Fruit fly (Drosophila melanogaster): ENCODE measurements around the gene CG34376.

- TF ChIP-seq CG1620 (GFP tag; optimal IDR thresholded peaks at IDR 0.05) (no peak), Hr96 (GFP tag; optimal IDR thresholded peaks at IDR 0.05) (peak; percentile 38), Crg-1 (GFP tag; optimal IDR thresholded peaks at IDR 0.05) (no peak), CG7045 (GFP tag; optimal IDR thresholded peaks at IDR 0.05) (peak; percentile 41), CG12768 (GFP tag; optimal IDR thresholded peaks at IDR 0.05) (peak; percentile 0), CG11617 (GFP tag; optimal IDR thresholded peaks at IDR 0.05) (peak; percentile 24), toe (GFP tag; optimal IDR thresholded peaks at IDR 0.05) (peak; percentile 49), cnc (optimal IDR thresholded peaks at IDR 0.05) (no peak), CG5204 (GFP tag; optimal IDR thresholded peaks at IDR 0.05) (no peak), CG14711 (tag; optimal IDR thresholded peaks at IDR 0.05) (no peak), bab1 (GFP tag; optimal IDR thresholded peaks at IDR 0.05) (peak; percentile 55)
Measured at dm6 chr3R:22491088-22491879, 43.4 kb downstream of the CG34376 start, which contains the start of the genes CCT1 and tHMG1.
